Worm (Caenorhabditis elegans): ENCODE results near the gene nstp-8.

ce11 chrV:2233177-2233576 is 17.7 kb downstream of the nstp-8 start, which contains the start of gene nhr-96:
- no peak for TF ChIP-seq mdl-1 (tag; optimal IDR thresholded peaks at IDR 0.05)
- no peak for TF ChIP-seq ets-5 (GFP tag; IDR thresholded peaks at IDR 0.05)
- no peak for TF ChIP-seq fos-1 (tag; optimal IDR thresholded peaks at IDR 0.05)
- no peak for TF ChIP-seq lin-15B (tag; optimal IDR thresholded peaks at IDR 0.05)
- TF ChIP-seq hlh-17 (GFP tag; optimal IDR thresholded peaks at IDR 0.05; ENCODE audit: borderline replicate concordance): no peak
- no peak for TF ChIP-seq lsy-2 (tag; optimal IDR thresholded peaks at IDR 0.05)
- no peak for TF ChIP-seq nhr-11 (tag; optimal IDR thresholded peaks at IDR 0.05)
- no peak for TF ChIP-seq ceh-82 (tag; optimal IDR thresholded peaks at IDR 0.05)

Data from whole organism, L1 larva.